Worm (Caenorhabditis elegans): Measurements from ENCODE around the gene pals-33.

- TF ChIP-seq alr-1 (tag; optimal IDR thresholded peaks at IDR 0.05; ENCODE audit: borderline replicate concordance) = no peak
- TF ChIP-seq ama-1 (optimal IDR thresholded peaks at IDR 0.05) = no peak
- no peak for TF ChIP-seq mef-2 (tag; optimal IDR thresholded peaks at IDR 0.05)
- no peak for TF ChIP-seq unc-62 (GFP tag; optimal IDR thresholded peaks at IDR 0.05)
- TF ChIP-seq jun-1 (tag; optimal IDR thresholded peaks at IDR 0.05) = no peak
- no peak for TF ChIP-seq lin-13 (GFP tag; optimal IDR thresholded peaks at IDR 0.05)
- TF ChIP-seq hlh-17 (GFP tag; optimal IDR thresholded peaks at IDR 0.05; ENCODE audit: borderline replicate concordance) = no peak
These were observed 39.0 kb downstream of the pals-33 start for ce11 chrV:3712192-3712591.

All from whole organism, L1 larva.